Fruit fly (Drosophila melanogaster) whole organism, embryonic: ENCODE data around the gene Myo31DF.
A peak's percentile ranks its signal among the peaks of the same experiment; 100 is the strongest.

Source experiments
- Adf1 ChIP-seq: fragments of 200-800 bp; sonication (Bioruptor generic); IDR thresholded peaks from 2 replicates; pipeline ENCODE4 v1.3.6; 2022; ENCODE audit warnings: missing biosample characterization, missing genetic modification characterization
- Atf6 ChIP-seq: fragments of 200-800 bp; sonication (Bioruptor generic); IDR thresholded peaks from 2 replicates; pipeline ENCODE4 v1.3.6; 2022; ENCODE audit warnings: missing biosample characterization, missing genetic modification characterization
- Bgb ChIP-seq: fragments of 200-800 bp; sonication (Bioruptor generic); IDR thresholded peaks from 2 replicates; pipeline ENCODE4 v1.3.6; 2022; ENCODE audit warnings: missing biosample characterization, missing genetic modification characterization; ENCODE audit not compliant: partially characterized antibody
- CG10147 ChIP-seq: fragments of 200-800 bp; sonication (Bioruptor generic); optimal IDR thresholded peaks from 2 replicates; lab custom pipeline; 2019; ENCODE audit warnings: missing biosample characterization, mild to moderate bottlenecking, missing genetic modification characterization, moderate library complexity
- CG11247 ChIP-seq: fragments of 200-800 bp; sonication (Bioruptor generic); IDR thresholded peaks from 2 replicates; pipeline ENCODE4 v1.3.6; 2022; ENCODE audit warnings: missing biosample characterization, missing genetic modification characterization
- CG12659 ChIP-seq: fragments of 200-800 bp; sonication (Bioruptor generic); optimal IDR thresholded peaks from 3 replicates; lab custom pipeline; 2017; ENCODE audit warnings: mild to moderate bottlenecking, missing biosample characterization, missing genetic modification reagents, missing genetic modification characterization
- CG1529 ChIP-seq: fragments of 200-800 bp; sonication (Bioruptor generic); optimal IDR thresholded peaks from 3 replicates; lab custom pipeline; 2018; ENCODE audit warnings: missing biosample characterization, missing genetic modification characterization
- CG18599 ChIP-seq: fragments of 200-800 bp; sonication (Bioruptor generic); optimal IDR thresholded peaks from 3 replicates; lab custom pipeline; 2017; ENCODE audit warnings: missing biosample characterization, missing genetic modification characterization, mild to moderate bottlenecking, moderate library complexity, missing genetic modification reagents
- CG2875 ChIP-seq: fragments of 200-800 bp; sonication (Bioruptor generic); optimal IDR thresholded peaks from 2 replicates; lab custom pipeline; 2017; ENCODE audit warnings: missing biosample characterization, mild to moderate bottlenecking, missing genetic modification characterization, missing genetic modification reagents
- CG30403 ChIP-seq: fragments of 200-800 bp; sonication (Bioruptor generic); optimal IDR thresholded peaks from 3 replicates; lab custom pipeline; 2016; ENCODE audit warnings: missing biosample characterization, missing genetic modification characterization
- CG32772 ChIP-seq: fragments of 200-800 bp; sonication (Bioruptor generic); IDR thresholded peaks from 2 replicates; pipeline ENCODE4 v1.3.6; 2022; ENCODE audit warnings: missing biosample characterization, missing genetic modification characterization
- CG34376 ChIP-seq: fragments of 200-800 bp; sonication (Bioruptor generic); optimal IDR thresholded peaks from 2 replicates; lab custom pipeline; 2018; ENCODE audit warnings: missing biosample characterization, mild to moderate bottlenecking, missing genetic modification characterization
- CG5953 ChIP-seq: fragments of 200-800 bp; sonication (Bioruptor generic); IDR thresholded peaks from 2 replicates; pipeline ENCODE4 v1.3.6; 2022; ENCODE audit warnings: missing biosample characterization, missing genetic modification characterization
- CG7839 ChIP-seq: fragments of 200-800 bp; sonication (Bioruptor generic); optimal IDR thresholded peaks from 3 replicates; lab custom pipeline; 2018; ENCODE audit warnings: missing biosample characterization, mild to moderate bottlenecking, missing genetic modification characterization, moderate library complexity
- CG7928 ChIP-seq: fragments of 200-800 bp; sonication (Bioruptor generic); optimal IDR thresholded peaks from 2 replicates; lab custom pipeline; 2017; ENCODE audit warnings: missing biosample characterization, mild to moderate bottlenecking, missing genetic modification characterization
- CG8924 ChIP-seq: fragments of 200-800 bp; optimal IDR thresholded peaks from 3 replicates; lab custom pipeline; 2019; ENCODE audit warnings: missing biosample characterization, mild to moderate bottlenecking, missing genetic modification characterization, moderate library complexity
- CHES-1-like ChIP-seq: fragments of 200-800 bp; sonication (Bioruptor generic); optimal IDR thresholded peaks from 2 replicates; lab custom pipeline; 2016; ENCODE audit warnings: missing biosample characterization, missing genetic modification characterization
- Dad ChIP-seq: fragments of 200-800 bp; sonication (Bioruptor generic); optimal IDR thresholded peaks from 3 replicates; lab custom pipeline; 2016; ENCODE audit warnings: missing biosample characterization, missing genetic modification characterization
- Deaf1 ChIP-seq: fragments of 200-800 bp; optimal IDR thresholded peaks from 3 replicates; lab custom pipeline; 2019; ENCODE audit warnings: missing biosample characterization, mild to moderate bottlenecking, missing genetic modification characterization, moderate library complexity
- Dip2 ChIP-seq: fragments of 200-800 bp; sonication (Bioruptor generic); IDR thresholded peaks from 2 replicates; pipeline ENCODE4 v1.3.6; 2022; ENCODE audit warnings: missing biosample characterization, missing genetic modification characterization
- ERR ChIP-seq: fragments of 200-800 bp; sonication (Bioruptor generic); optimal IDR thresholded peaks from 2 replicates; lab custom pipeline; 2016; ENCODE audit warnings: missing biosample characterization, missing genetic modification characterization
- Gug ChIP-seq: fragments of 200-800 bp; sonication (Bioruptor generic); IDR thresholded peaks from 4 replicates; pipeline ENCODE4 v1.3.6; 2022; ENCODE audit warnings: missing biosample characterization, missing genetic modification characterization
- Hsf ChIP-seq: fragments of 200-800 bp; sonication (Bioruptor generic); optimal IDR thresholded peaks from 3 replicates; lab custom pipeline; 2016; ENCODE audit warnings: missing biosample characterization, missing genetic modification characterization
- Kr ChIP-seq: fragments of 200-800 bp; sonication (Bioruptor generic); optimal IDR thresholded peaks from 2 replicates; lab custom pipeline; 2017; ENCODE audit warnings: missing biosample characterization, mild to moderate bottlenecking, missing genetic modification characterization
- Sin3A ChIP-seq: fragments of >200 bp; optimal IDR thresholded peaks from 2 replicates; lab custom pipeline; 2018
- Sry-δ ChIP-seq: fragments of 200-800 bp; sonication (Bioruptor generic); optimal IDR thresholded peaks from 2 replicates; lab custom pipeline; 2016; ENCODE audit warnings: missing biosample characterization, missing genetic modification characterization
- Ssrp ChIP-seq: fragments of 200-800 bp; sonication (Bioruptor generic); optimal IDR thresholded peaks from 2 replicates; lab custom pipeline; 2018; ENCODE audit warnings: missing biosample characterization, mild to moderate bottlenecking, missing genetic modification characterization, moderate library complexity
- al ChIP-seq: fragments of 200-800 bp; sonication (Bioruptor generic); IDR thresholded peaks from 2 replicates; pipeline ENCODE4 v1.3.6; 2022; ENCODE audit warnings: missing biosample characterization, missing genetic modification characterization
- ase ChIP-seq: fragments of 200-800 bp; sonication (Bioruptor generic); IDR thresholded peaks from 3 replicates; pipeline ENCODE4 v1.3.6; 2022; ENCODE audit warnings: missing biosample characterization, missing genetic modification characterization
- bbx ChIP-seq: fragments of 200-800 bp; sonication (Bioruptor generic); IDR thresholded peaks from 2 replicates; pipeline ENCODE4 v1.3.6; 2022; ENCODE audit warnings: missing biosample characterization, missing genetic modification characterization; ENCODE audit not compliant: partially characterized antibody
- btn ChIP-seq: fragments of 200-800 bp; sonication (Bioruptor generic); optimal IDR thresholded peaks from 2 replicates; lab custom pipeline; 2016; ENCODE audit warnings: missing biosample characterization, missing genetic modification characterization
- cad ChIP-seq: fragments of >200 bp; optimal IDR thresholded peaks from 2 replicates; lab custom pipeline; 2017; ENCODE audit warnings: missing biosample characterization, missing genetic modification characterization
- chif ChIP-seq, 2 experiments: fragments of 200-800 bp; sonication (Bioruptor generic); optimal IDR thresholded peaks; 3 replicates each; lab custom pipeline; 2016; ENCODE audit warnings: missing biosample characterization in 2 of 2, missing genetic modification characterization in 2 of 2
- chinmo ChIP-seq: fragments of 200-800 bp; sonication (Bioruptor generic); IDR thresholded peaks from 4 replicates; pipeline ENCODE4 v1.3.6; 2022; ENCODE audit warnings: missing biosample characterization, missing genetic modification characterization; ENCODE audit not compliant: partially characterized antibody
- croc ChIP-seq: fragments of 200-800 bp; sonication (Bioruptor generic); conservative IDR thresholded peaks from 3 replicates; pipeline ENCODE4 v1.3.6; 2022; ENCODE audit warnings: missing biosample characterization, missing genetic modification characterization
- cwo ChIP-seq: fragments of 200-800 bp; sonication (Bioruptor generic); optimal IDR thresholded peaks from 3 replicates; lab custom pipeline; 2017; ENCODE audit warnings: missing biosample characterization, missing genetic modification characterization, mild to moderate bottlenecking, moderate library complexity, missing genetic modification reagents
- dm ChIP-seq: fragments of 200-800 bp; sonication (Bioruptor generic); optimal IDR thresholded peaks from 3 replicates; lab custom pipeline; 2016; ENCODE audit warnings: missing biosample characterization, missing genetic modification characterization
- gem ChIP-seq: fragments of 200-800 bp; sonication (Bioruptor generic); optimal IDR thresholded peaks from 2 replicates; lab custom pipeline; 2019; ENCODE audit warnings: missing biosample characterization, mild to moderate bottlenecking, missing genetic modification characterization, moderate library complexity
- grn ChIP-seq: fragments of 200-800 bp; sonication (Bioruptor generic); optimal IDR thresholded peaks from 3 replicates; lab custom pipeline; 2017; ENCODE audit warnings: missing biosample characterization, missing genetic modification characterization
- hkb ChIP-seq, 2 experiments: fragments of 200-800 bp in 1 of 2; fragments of >200 bp in 1 of 2; sonication (Bioruptor generic) in 1 of 2; IDR thresholded peaks in 1 of 2; optimal IDR thresholded peaks in 1 of 2; 2 replicates each; pipeline versions ENCODE4 v1.3.6 to Lab custom; 2017 to 2022; ENCODE audit warnings: missing biosample characterization in 1 of 2, missing genetic modification characterization in 1 of 2
- knrl ChIP-seq: fragments of 200-800 bp; sonication (Bioruptor generic); IDR thresholded peaks from 3 replicates; pipeline ENCODE4 v1.3.6; 2022; ENCODE audit warnings: missing biosample characterization, missing genetic modification characterization; ENCODE audit not compliant: partially characterized antibody
- mam ChIP-seq: fragments of 200-800 bp; sonication (Bioruptor generic); optimal IDR thresholded peaks from 3 replicates; lab custom pipeline; 2016; ENCODE audit warnings: missing biosample characterization, missing genetic modification characterization
- nmo ChIP-seq: fragments of 200-800 bp; sonication (Bioruptor generic); optimal IDR thresholded peaks from 2 replicates; lab custom pipeline; 2018; ENCODE audit warnings: missing biosample characterization, mild to moderate bottlenecking, missing genetic modification characterization, moderate library complexity
- prd ChIP-seq, 3 experiments: fragments of >200 bp in 2 of 3; fragments of 200-800 bp in 1 of 3; sonication (Bioruptor generic) in 1 of 3; optimal IDR thresholded peaks in 2 of 3; IDR thresholded peaks in 1 of 3; 2 replicates in 2 of 3; 3 replicates in 1 of 3; pipeline versions ENCODE4 v1.3.6 to Lab custom; 2017 to 2022; ENCODE audit warnings: missing biosample characterization in 1 of 3, missing genetic modification characterization in 1 of 3
- sens ChIP-seq: fragments of 200-800 bp; sonication (Bioruptor generic); peaks from one replicate; lab custom pipeline; 2016; ENCODE audit warnings: missing biosample characterization, missing genetic modification characterization
- slou ChIP-seq: fragments of 200-800 bp; sonication (Bioruptor generic); optimal IDR thresholded peaks from 3 replicates; lab custom pipeline; 2016; ENCODE audit warnings: missing biosample characterization, missing genetic modification characterization
- wek ChIP-seq: fragments of 200-800 bp; sonication (Bioruptor generic); optimal IDR thresholded peaks from 3 replicates; lab custom pipeline; 2018; ENCODE audit warnings: missing biosample characterization, mild to moderate bottlenecking, missing genetic modification characterization, moderate library complexity
- zen2 ChIP-seq: fragments of 200-800 bp; sonication (Bioruptor generic); IDR thresholded peaks from 3 replicates; pipeline ENCODE4 v1.3.6; 2022; ENCODE audit warnings: missing biosample characterization, missing genetic modification characterization; ENCODE audit not compliant: partially characterized antibody
- zfh2 ChIP-seq: fragments of 200-800 bp; sonication (Bioruptor generic); optimal IDR thresholded peaks from 2 replicates; lab custom pipeline; 2016; ENCODE audit warnings: missing biosample characterization, missing genetic modification characterization

The Myo31DF gene

DNA sequence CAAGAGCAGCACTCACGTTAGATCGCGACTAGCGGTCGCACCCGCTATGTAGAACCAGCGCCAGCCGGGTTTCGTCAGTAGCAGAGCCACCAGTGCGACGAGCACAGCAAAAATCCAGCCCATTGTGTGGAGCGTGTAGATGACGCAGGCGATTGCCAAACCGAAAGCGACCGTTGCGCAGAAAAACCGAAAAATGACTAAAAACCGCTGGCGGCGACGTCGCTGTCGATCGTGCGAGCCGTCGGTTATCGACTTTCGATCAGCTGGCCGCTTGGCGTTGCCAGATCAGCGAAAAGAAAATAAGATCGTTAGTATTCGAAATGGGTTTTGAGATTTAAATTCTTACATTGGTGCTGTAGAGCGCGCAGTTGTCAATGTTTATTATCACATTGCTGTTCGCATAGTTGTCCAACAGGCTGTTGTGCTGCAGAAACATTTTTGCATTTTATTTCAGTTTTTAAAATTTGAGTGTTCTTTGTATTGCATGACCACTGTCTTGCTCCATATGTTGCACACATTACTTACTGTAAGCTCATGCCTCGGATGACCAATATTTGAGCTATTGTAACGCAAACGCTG, 10.0 kb upstream of the Myo31DF start (continued):
- TF ChIP-seq grn (GFP tag; lab: Kevin White, UChicago) (no peak), Dad (GFP tag; lab: Kevin White, UChicago) (no peak), croc (GFP tag; lab: Robert Waterston, UW) (no peak), CHES-1-like (no peak), CG1529 (GFP tag; lab: Kevin White, UChicago) (no peak), Adf1 (GFP tag; lab: Robert Waterston, UW) (peak; percentile 93), Atf6 (GFP tag; lab: Robert Waterston, UW) (peak; percentile 71; the same call in 1 of the 2 replicates), btn (GFP tag; lab: Kevin White, UChicago) (no peak), al (GFP tag; lab: Robert Waterston, UW) (no peak; the same call in 1 of the 2 replicates), zen2 (GFP tag; lab: Robert Waterston, UW) (no peak), CG11247 (GFP tag; lab: Robert Waterston, UW) (0 out of 2 replicates have a peak, but pooled peaks have one; percentile 50), CG10147 (GFP tag; lab: Kevin White, UChicago) (no peak), Sry-δ (GFP tag; lab: Kevin White, UChicago) (no peak), CG32772 (no peak), sens (GFP tag; lab: Kevin White, UChicago) (peak; percentile 83), dm (GFP tag; lab: Kevin White, UChicago) (peak; percentile 11), CG18599 (GFP tag; lab: Kevin White, UChicago) (peak; percentile 44), chinmo (GFP tag; lab: Robert Waterston, UW) (0 out of 4 replicates have a peak, but pooled peaks have one; percentile 45), wek (GFP tag; lab: Kevin White, UChicago) (peak; percentile 35), CG7928 (GFP tag; lab: Kevin White, UChicago) (no peak), gem (tag; lab: Kevin White, UChicago) (peak; percentile 53), hkb (optimal IDR thresholded peaks at IDR 0.05; lab: Kevin White, UChicago) (no peak), hkb (GFP tag; IDR thresholded peaks at IDR 0.05; lab: Robert Waterston, UW) (peak; percentile 46), ase (GFP tag; lab: Robert Waterston, UW) (no peak), Dip2 (0 out of 2 replicates have a peak, but pooled peaks have one; percentile 5), knrl (GFP tag; lab: Robert Waterston, UW) (no peak; the same call in 2 of the 3 replicates), Gug (GFP tag; lab: Robert Waterston, UW) (no peak), zfh2 (GFP tag; lab: Kevin White, UChicago) (peak; percentile 40), CG8924 (tag; lab: Kevin White, UChicago) (peak; percentile 12), chif (GFP tag; optimal IDR thresholded peaks at IDR 0.05; lab: Kevin White, UChicago) (peak; percentile 35 to 44), Kr (GFP tag; lab: Kevin White, UChicago) (no peak), prd (optimal IDR thresholded peaks at IDR 0.05; lab: Kevin White, UChicago) (no peak), prd (GFP tag; IDR thresholded peaks at IDR 0.05; lab: Robert Waterston, UW) (peak; percentile 27; the same call in 1 of the 3 replicates), CG12659 (GFP tag; lab: Kevin White, UChicago) (peak; percentile 68), slou (GFP tag; lab: Kevin White, UChicago) (no peak), Hsf (GFP tag; lab: Kevin White, UChicago) (peak; percentile 43), ERR (GFP tag; lab: Kevin White, UChicago) (peak; percentile 50), cwo (GFP tag; lab: Kevin White, UChicago) (peak; percentile 29), Deaf1 (peak; percentile 77), CG5953 (no peak), Ssrp (tag; lab: Kevin White, UChicago) (no peak), CG34376 (GFP tag; lab: Kevin White, UChicago) (peak; percentile 21), nmo (GFP tag; lab: Kevin White, UChicago) (peak; percentile 30), bbx (GFP tag; lab: Robert Waterston, UW) (peak; percentile 48; the same call in 1 of the 2 replicates), Bgb (peak; percentile 50; the same call in 1 of the 2 replicates), CG2875 (no peak), CG7839 (peak; percentile 22), mam (GFP tag; lab: Kevin White, UChicago) (peak; percentile 47), cad (no peak), CG30403 (peak; percentile 53), Sin3A (no peak)
